Fruit fly (Drosophila melanogaster) whole organism, embryonic: ENCODE results near the gene CG9286.

Source experiments
- Adf1 ChIP-seq: fragments of 200-800 bp; sonication (Bioruptor generic); IDR thresholded peaks from 2 replicates; pipeline ENCODE4 v1.3.6; 2022; ENCODE audit warnings: missing biosample characterization, missing genetic modification characterization
- CG10267 ChIP-seq: fragments of 200-800 bp; sonication (Bioruptor generic); optimal IDR thresholded peaks from 2 replicates; lab custom pipeline; 2018; ENCODE audit warnings: missing biosample characterization, mild to moderate bottlenecking, missing genetic modification characterization, moderate library complexity
- CG10654 ChIP-seq: fragments of 200-800 bp; sonication (Bioruptor generic); optimal IDR thresholded peaks from 2 replicates; lab custom pipeline; 2016; ENCODE audit warnings: missing biosample characterization, missing genetic modification characterization
- CG12155 ChIP-seq: fragments of 200-800 bp; sonication (Bioruptor generic); optimal IDR thresholded peaks from 3 replicates; lab custom pipeline; 2016; ENCODE audit warnings: missing biosample characterization, missing genetic modification characterization
- CG12744 ChIP-seq: fragments of 200-800 bp; sonication (Bioruptor generic); optimal IDR thresholded peaks from 2 replicates; lab custom pipeline; 2016; ENCODE audit warnings: missing biosample characterization, missing genetic modification characterization
- CG13775 ChIP-seq: fragments of 200-800 bp; sonication (Bioruptor generic); optimal IDR thresholded peaks from 3 replicates; lab custom pipeline; 2017; ENCODE audit warnings: missing biosample characterization, mild to moderate bottlenecking, missing genetic modification characterization
- CG14441 ChIP-seq: fragments of 200-800 bp; sonication (Bioruptor generic); IDR thresholded peaks from 2 replicates; pipeline ENCODE4 v1.3.6; 2022; ENCODE audit warnings: missing biosample characterization, missing genetic modification characterization
- CG15073 ChIP-seq: fragments of 200-800 bp; sonication (Bioruptor generic); optimal IDR thresholded peaks from 2 replicates; lab custom pipeline; 2016; ENCODE audit warnings: missing biosample characterization, missing genetic modification characterization
- CG15514 ChIP-seq: fragments of 200-800 bp; sonication (Bioruptor generic); optimal IDR thresholded peaks from 3 replicates; lab custom pipeline; 2017; ENCODE audit warnings: missing biosample characterization, missing genetic modification characterization, mild to moderate bottlenecking, moderate library complexity, missing genetic modification reagents
- CG15601 ChIP-seq: fragments of 200-800 bp; sonication (Bioruptor generic); optimal IDR thresholded peaks from 3 replicates; lab custom pipeline; 2019; ENCODE audit warnings: missing biosample characterization, mild to moderate bottlenecking, missing genetic modification characterization, moderate library complexity
- CG17385 ChIP-seq: fragments of 200-800 bp; sonication (Bioruptor generic); optimal IDR thresholded peaks from 3 replicates; lab custom pipeline; 2018; ENCODE audit warnings: missing biosample characterization, mild to moderate bottlenecking, missing genetic modification characterization
- CG17912 ChIP-seq: fragments of 200-800 bp; sonication (Bioruptor generic); optimal IDR thresholded peaks from 2 replicates; lab custom pipeline; 2018; ENCODE audit warnings: missing biosample characterization, mild to moderate bottlenecking, missing genetic modification characterization
- CG2116 ChIP-seq: fragments of 200-800 bp; sonication (Bioruptor generic); optimal IDR thresholded peaks from 3 replicates; lab custom pipeline; 2018; ENCODE audit warnings: missing biosample characterization, mild to moderate bottlenecking, missing genetic modification characterization
- CG3838 ChIP-seq: fragments of 200-800 bp; sonication (Bioruptor generic); optimal IDR thresholded peaks from 3 replicates; lab custom pipeline; 2016; ENCODE audit warnings: missing biosample characterization, missing genetic modification characterization
- CG4730 ChIP-seq: fragments of 200-800 bp; sonication (Bioruptor generic); IDR thresholded peaks from 2 replicates; pipeline ENCODE4 v1.3.6; 2022; ENCODE audit warnings: missing biosample characterization, missing genetic modification characterization
- CG4854 ChIP-seq: fragments of 200-800 bp; sonication (Bioruptor generic); optimal IDR thresholded peaks from 2 replicates; lab custom pipeline; 2016; ENCODE audit warnings: missing biosample characterization, missing genetic modification characterization, inconsistent platforms
- CG6254 ChIP-seq: fragments of 200-800 bp; sonication (Bioruptor generic); optimal IDR thresholded peaks from 3 replicates; lab custom pipeline; 2017; ENCODE audit warnings: mild to moderate bottlenecking, missing biosample characterization, missing genetic modification reagents, missing genetic modification characterization
- CG6791 ChIP-seq: fragments of 200-800 bp; sonication (Bioruptor generic); IDR thresholded peaks from 3 replicates; pipeline ENCODE4 v1.3.6; 2022; ENCODE audit warnings: missing biosample characterization, missing genetic modification characterization; ENCODE audit not compliant: partially characterized antibody
- CG8281 ChIP-seq: fragments of 200-800 bp; sonication (Bioruptor generic); optimal IDR thresholded peaks from 2 replicates; lab custom pipeline; 2018; ENCODE audit warnings: missing biosample characterization, mild to moderate bottlenecking, missing genetic modification characterization, moderate library complexity
- CG8290 ChIP-seq, 3 experiments: fragments of 200-800 bp; sonication (Bioruptor generic); optimal IDR thresholded peaks; 2 replicates each; lab custom pipeline; 2016 to 2019; ENCODE audit warnings: missing biosample characterization in 3 of 3, missing genetic modification characterization in 3 of 3, mild to moderate bottlenecking in 2 of 3, moderate library complexity in 1 of 3
- Doc3 ChIP-seq: fragments of 200-800 bp; sonication (Bioruptor generic); IDR thresholded peaks from 3 replicates; pipeline ENCODE4 v1.3.6; 2022; ENCODE audit warnings: missing biosample characterization, missing genetic modification characterization; ENCODE audit not compliant: partially characterized antibody
- Drgx ChIP-seq: fragments of 200-800 bp; sonication (Bioruptor generic); IDR thresholded peaks from 2 replicates; pipeline ENCODE4 v1.3.6; 2022; ENCODE audit warnings: missing biosample characterization, missing genetic modification characterization
- H15 ChIP-seq: fragments of 200-800 bp; sonication (Bioruptor generic); IDR thresholded peaks from 3 replicates; pipeline ENCODE4 v1.3.6; 2022; ENCODE audit warnings: missing biosample characterization, missing genetic modification characterization
- HLH3B ChIP-seq: fragments of 200-800 bp; sonication (Bioruptor generic); IDR thresholded peaks from 2 replicates; pipeline ENCODE4 v1.3.6; 2022; ENCODE audit warnings: missing biosample characterization, missing genetic modification characterization
- Hmx ChIP-seq: fragments of 200-800 bp; sonication (Bioruptor generic); optimal IDR thresholded peaks from 2 replicates; lab custom pipeline; 2016; ENCODE audit warnings: missing biosample characterization, missing genetic modification characterization
- MBD-R2 ChIP-seq: fragments of 200-800 bp; sonication (Bioruptor generic); IDR thresholded peaks from 2 replicates; pipeline ENCODE4 v1.3.6; 2022; ENCODE audit warnings: missing biosample characterization, missing genetic modification characterization
- NfI ChIP-seq: fragments of 200-800 bp; sonication (Bioruptor generic); optimal IDR thresholded peaks from 3 replicates; lab custom pipeline; 2018; ENCODE audit warnings: missing biosample characterization, mild to moderate bottlenecking, missing genetic modification characterization, moderate library complexity
- Rfx ChIP-seq: fragments of 200-800 bp; sonication (Bioruptor generic); IDR thresholded peaks from 2 replicates; pipeline ENCODE4 v1.3.6; 2022; ENCODE audit warnings: missing biosample characterization, missing genetic modification characterization
- Sin3A ChIP-seq: fragments of >200 bp; optimal IDR thresholded peaks from 2 replicates; lab custom pipeline; 2018
- Spps ChIP-seq: fragments of 200-800 bp; sonication (Bioruptor generic); optimal IDR thresholded peaks from 2 replicates; lab custom pipeline; 2018; ENCODE audit warnings: missing biosample characterization, mild to moderate bottlenecking, missing genetic modification characterization
- Tbp ChIP-seq: fragments of >200 bp; optimal IDR thresholded peaks from 2 replicates; lab custom pipeline; 2018; ENCODE audit warnings: missing biosample characterization, missing genetic modification characterization
- aop ChIP-seq: fragments of 200-800 bp; sonication (Bioruptor generic); IDR thresholded peaks from 2 replicates; pipeline ENCODE4 v1.3.6; 2022; ENCODE audit warnings: missing biosample characterization, missing genetic modification characterization
- ap ChIP-seq: fragments of 200-800 bp; sonication (Bioruptor generic); IDR thresholded peaks from 2 replicates; pipeline ENCODE4 v1.3.6; 2022; ENCODE audit warnings: missing biosample characterization, missing genetic modification characterization
- ash1 ChIP-seq: fragments of 200-800 bp; sonication (Bioruptor generic); optimal IDR thresholded peaks from 2 replicates; lab custom pipeline; 2018; ENCODE audit warnings: missing biosample characterization, mild to moderate bottlenecking, missing genetic modification characterization
- bbx ChIP-seq: fragments of 200-800 bp; sonication (Bioruptor generic); IDR thresholded peaks from 2 replicates; pipeline ENCODE4 v1.3.6; 2022; ENCODE audit warnings: missing biosample characterization, missing genetic modification characterization; ENCODE audit not compliant: partially characterized antibody
- bcd ChIP-seq: fragments of 200-800 bp; sonication (Bioruptor generic); optimal IDR thresholded peaks from 2 replicates; lab custom pipeline; 2017; ENCODE audit warnings: missing biosample characterization, mild to moderate bottlenecking, missing genetic modification characterization
- chif ChIP-seq, 2 experiments: fragments of 200-800 bp; sonication (Bioruptor generic); optimal IDR thresholded peaks; 3 replicates each; lab custom pipeline; 2016; ENCODE audit warnings: missing biosample characterization in 2 of 2, missing genetic modification characterization in 2 of 2
- chn ChIP-seq: fragments of 200-800 bp; sonication (Bioruptor generic); optimal IDR thresholded peaks from 2 replicates; lab custom pipeline; 2016; ENCODE audit warnings: missing biosample characterization, missing genetic modification characterization
- dan ChIP-seq: fragments of 200-800 bp; sonication (Bioruptor generic); IDR thresholded peaks from 2 replicates; pipeline ENCODE4 v1.3.6; 2022; ENCODE audit warnings: missing biosample characterization, missing genetic modification characterization
- disco-r ChIP-seq: fragments of 200-800 bp; sonication (Bioruptor generic); optimal IDR thresholded peaks from 2 replicates; lab custom pipeline; 2016; ENCODE audit warnings: missing biosample characterization, missing genetic modification characterization
- emc ChIP-seq: fragments of 200-800 bp; sonication (Bioruptor generic); optimal IDR thresholded peaks from 2 replicates; lab custom pipeline; 2016; ENCODE audit warnings: missing biosample characterization, missing genetic modification characterization
- gem ChIP-seq: fragments of 200-800 bp; sonication (Bioruptor generic); optimal IDR thresholded peaks from 2 replicates; lab custom pipeline; 2019; ENCODE audit warnings: missing biosample characterization, mild to moderate bottlenecking, missing genetic modification characterization, moderate library complexity
- lmd ChIP-seq: fragments of 200-800 bp; sonication (Bioruptor generic); IDR thresholded peaks from 2 replicates; pipeline ENCODE4 v1.3.6; 2022; ENCODE audit warnings: missing biosample characterization, missing genetic modification characterization
- odd ChIP-seq: fragments of 200-800 bp; sonication (Bioruptor generic); optimal IDR thresholded peaks from 2 replicates; lab custom pipeline; 2017; ENCODE audit warnings: missing biosample characterization, mild to moderate bottlenecking, missing genetic modification characterization
- tgo ChIP-seq: fragments of 200-800 bp; sonication (Bioruptor generic); IDR thresholded peaks from 3 replicates; pipeline ENCODE4 v1.3.6; 2022; ENCODE audit warnings: missing biosample characterization, missing genetic modification characterization
- tio ChIP-seq: fragments of 200-800 bp; sonication (Bioruptor generic); optimal IDR thresholded peaks from 2 replicates; lab custom pipeline; 2017; ENCODE audit warnings: missing biosample characterization, missing genetic modification characterization, inconsistent platforms
- tna ChIP-seq: fragments of 200-800 bp; sonication (Bioruptor generic); IDR thresholded peaks from 2 replicates; pipeline ENCODE4 v1.3.6; 2022; ENCODE audit warnings: missing biosample characterization, missing genetic modification characterization; ENCODE audit not compliant: partially characterized antibody
- trh ChIP-seq: fragments of 200-800 bp; sonication (Bioruptor generic); optimal IDR thresholded peaks from 2 replicates; lab custom pipeline; 2016; ENCODE audit warnings: missing biosample characterization, missing genetic modification characterization
- ttk ChIP-seq: fragments of 200-800 bp; sonication (Bioruptor generic); IDR thresholded peaks from 2 replicates; pipeline ENCODE4 v2.1.2; 2022; ENCODE audit warnings: missing biosample characterization, missing genetic modification characterization
- usp ChIP-seq: fragments of >200 bp; optimal IDR thresholded peaks from 2 replicates; lab custom pipeline; 2017; ENCODE audit warnings: missing biosample characterization, missing genetic modification characterization

CG9286 gene

dm6 chr3R:13793979-13794665 is 13.4 kb downstream of the CG9286 start (continued):
- TF ChIP-seq Tbp (GFP tag; lab: Kevin White, UChicago) (no peak), tgo (GFP tag; lab: Robert Waterston, UW) (peak; percentile 62), MBD-R2 (no peak), CG10654 (peak; percentile 38), CG6791 (GFP tag; lab: Robert Waterston, UW) (no peak), Hmx (GFP tag; lab: Kevin White, UChicago) (no peak), aop (GFP tag; lab: Robert Waterston, UW) (no peak), CG2116 (GFP tag; lab: Kevin White, UChicago) (no peak), Adf1 (GFP tag; lab: Robert Waterston, UW) (no peak), gem (tag; lab: Kevin White, UChicago) (peak; percentile 89), trh (no peak), CG12744 (GFP tag; lab: Kevin White, UChicago) (no peak), CG15601 (tag; lab: Kevin White, UChicago) (peak; percentile 82), HLH3B (peak; percentile 64), CG6254 (GFP tag; lab: Kevin White, UChicago) (peak; percentile 55), usp (GFP tag; lab: Kevin White, UChicago) (no peak), CG8290 (GFP tag; optimal IDR thresholded peaks at IDR 0.05; lab: Kevin White, UChicago) (no peak), CG8290 (tag; optimal IDR thresholded peaks at IDR 0.05; lab: Kevin White, UChicago) (no peak), Drgx (GFP tag; lab: Robert Waterston, UW) (0 out of 2 replicates have a peak, but pooled peaks have one; percentile 5), dan (GFP tag; lab: Robert Waterston, UW) (no peak), Rfx (GFP tag; lab: Robert Waterston, UW) (no peak), bbx (GFP tag; lab: Robert Waterston, UW) (no peak), chif (GFP tag; optimal IDR thresholded peaks at IDR 0.05; lab: Kevin White, UChicago) (peak in 1 of 2 experiments; percentile 5), disco-r (GFP tag; lab: Kevin White, UChicago) (no peak), CG4730 (GFP tag; lab: Robert Waterston, UW) (peak; percentile 45; the same call in 1 of the 2 replicates), odd (peak; percentile 54), Sin3A (lab: Kevin White, UChicago) (no peak), NfI (peak; percentile 31), CG15514 (GFP tag; lab: Kevin White, UChicago) (no peak), lmd (GFP tag; lab: Robert Waterston, UW) (peak; percentile 72), CG17912 (GFP tag; lab: Kevin White, UChicago) (no peak), Doc3 (no peak), ap (GFP tag; lab: Robert Waterston, UW) (0 out of 2 replicates have a peak, but pooled peaks have one; percentile 4), ttk (peak; percentile 41; the same call in 1 of the 2 replicates), CG4854 (no peak), Spps (tag; lab: Kevin White, UChicago) (peak; percentile 74), CG13775 (peak; percentile 42), tio (GFP tag; lab: Kevin White, UChicago) (peak; percentile 36), CG14441 (GFP tag; lab: Robert Waterston, UW) (no peak), CG12155 (GFP tag; lab: Kevin White, UChicago) (peak; percentile 46), ash1 (GFP tag; lab: Kevin White, UChicago) (no peak), bcd (GFP tag; lab: Kevin White, UChicago) (peak; percentile 52), H15 (GFP tag; lab: Robert Waterston, UW) (peak; percentile 61; the same call in 2 of the 3 replicates), CG10267 (peak; percentile 64), chn (no peak), tna (GFP tag; lab: Robert Waterston, UW) (no peak), CG15073 (GFP tag; lab: Kevin White, UChicago) (no peak), CG8281 (tag; lab: Kevin White, UChicago) (peak; percentile 14), CG17385 (GFP tag; lab: Kevin White, UChicago) (peak; percentile 52), emc (GFP tag; lab: Kevin White, UChicago) (no peak), CG3838 (peak; percentile 31)
